Fruit fly (Drosophila melanogaster) whole organism, embryonic: ENCODE results near the gene CG13707.

Experiments
- Awh ChIP-seq: fragments of 200-800 bp; sonication (Bioruptor generic); IDR thresholded peaks from 2 replicates; pipeline ENCODE4, ENCODE4 v1.3.6; 2022; ENCODE audit warnings: missing biosample characterization, missing genetic modification characterization
- CG10959 ChIP-seq: fragments of 200-800 bp; sonication (Bioruptor generic); IDR thresholded peaks from 2 replicates; pipeline ENCODE4 v1.3.6; 2022; ENCODE audit warnings: missing biosample characterization, missing genetic modification characterization
- CG10979 ChIP-seq: fragments of 200-800 bp; sonication (Bioruptor generic); optimal IDR thresholded peaks from 2 replicates; lab custom pipeline; 2018; ENCODE audit warnings: missing biosample characterization, mild to moderate bottlenecking, missing genetic modification characterization, moderate library complexity
- CG11456 ChIP-seq: fragments of 200-800 bp; sonication (Bioruptor generic); IDR thresholded peaks from 3 replicates; pipeline ENCODE4 v1.3.6; 2022; ENCODE audit warnings: missing biosample characterization, missing genetic modification characterization
- CG12219 ChIP-seq: fragments of 200-800 bp; sonication (Bioruptor generic); optimal IDR thresholded peaks from 3 replicates; lab custom pipeline; 2018; ENCODE audit warnings: missing biosample characterization, mild to moderate bottlenecking, missing genetic modification characterization
- CG12659 ChIP-seq: fragments of 200-800 bp; sonication (Bioruptor generic); optimal IDR thresholded peaks from 3 replicates; lab custom pipeline; 2017; ENCODE audit warnings: mild to moderate bottlenecking, missing biosample characterization, missing genetic modification reagents, missing genetic modification characterization
- CG13894 ChIP-seq: fragments of 200-800 bp; sonication (Bioruptor generic); optimal IDR thresholded peaks from 3 replicates; lab custom pipeline; 2018; ENCODE audit warnings: missing biosample characterization, mild to moderate bottlenecking, missing genetic modification characterization, moderate library complexity
- CG15011 ChIP-seq: fragments of 200-800 bp; sonication (Bioruptor generic); optimal IDR thresholded peaks from 3 replicates; lab custom pipeline; 2018; ENCODE audit warnings: missing biosample characterization, mild to moderate bottlenecking, missing genetic modification characterization
- CG15073 ChIP-seq: fragments of 200-800 bp; sonication (Bioruptor generic); optimal IDR thresholded peaks from 2 replicates; lab custom pipeline; 2016; ENCODE audit warnings: missing biosample characterization, missing genetic modification characterization
- CG1602 ChIP-seq: fragments of 200-800 bp; sonication (Bioruptor generic); optimal IDR thresholded peaks from 3 replicates; lab custom pipeline; 2016; ENCODE audit warnings: missing biosample characterization, missing genetic modification characterization
- CG18262 ChIP-seq: fragments of 200-800 bp; optimal IDR thresholded peaks from 3 replicates; lab custom pipeline; 2019; ENCODE audit warnings: missing biosample characterization, mild to moderate bottlenecking, missing genetic modification characterization, moderate library complexity
- CG30431 ChIP-seq: fragments of 200-800 bp; sonication (Bioruptor generic); optimal IDR thresholded peaks from 2 replicates; lab custom pipeline; 2017; ENCODE audit warnings: missing biosample characterization, missing genetic modification characterization
- CG31441 ChIP-seq: fragments of 200-800 bp; sonication (Bioruptor generic); IDR thresholded peaks from 2 replicates; pipeline ENCODE4 v1.3.6; 2022; ENCODE audit warnings: missing biosample characterization, missing genetic modification characterization
- CG3407 ChIP-seq: fragments of 200-800 bp; sonication (Bioruptor generic); optimal IDR thresholded peaks from 2 replicates; lab custom pipeline; 2018; ENCODE audit warnings: missing biosample characterization, mild to moderate bottlenecking, missing genetic modification characterization
- CG34224 ChIP-seq: fragments of 200-800 bp; sonication (Bioruptor generic); IDR thresholded peaks from 3 replicates; pipeline ENCODE4 v1.3.6; 2022; ENCODE audit warnings: missing biosample characterization, missing genetic modification characterization; ENCODE audit not compliant: partially characterized antibody
- CG3838 ChIP-seq: fragments of 200-800 bp; sonication (Bioruptor generic); optimal IDR thresholded peaks from 3 replicates; lab custom pipeline; 2016; ENCODE audit warnings: missing biosample characterization, missing genetic modification characterization
- CG7745 ChIP-seq: fragments of 200-800 bp; sonication (Bioruptor generic); optimal IDR thresholded peaks from 2 replicates; lab custom pipeline; 2018; ENCODE audit warnings: missing biosample characterization, mild to moderate bottlenecking, missing genetic modification characterization, moderate library complexity
- CG8924 ChIP-seq: fragments of 200-800 bp; optimal IDR thresholded peaks from 3 replicates; lab custom pipeline; 2019; ENCODE audit warnings: missing biosample characterization, mild to moderate bottlenecking, missing genetic modification characterization, moderate library complexity
- CG9932 ChIP-seq: fragments of 200-800 bp; sonication (Bioruptor generic); IDR thresholded peaks from 2 replicates; pipeline ENCODE4 v1.3.6; 2022; ENCODE audit warnings: missing biosample characterization, missing genetic modification characterization
- CHES-1-like ChIP-seq: fragments of 200-800 bp; sonication (Bioruptor generic); optimal IDR thresholded peaks from 2 replicates; lab custom pipeline; 2016; ENCODE audit warnings: missing biosample characterization, missing genetic modification characterization
- Dbx ChIP-seq: fragments of 200-800 bp; sonication (Bioruptor generic); IDR thresholded peaks from 3 replicates; pipeline ENCODE4 v1.3.6; 2022; ENCODE audit warnings: missing biosample characterization, missing genetic modification characterization
- Dfd ChIP-seq, 2 experiments: fragments of >200 bp; optimal IDR thresholded peaks; 2 replicates each; lab custom pipeline; 2017; ENCODE audit warnings: missing biosample characterization in 2 of 2, missing genetic modification characterization in 2 of 2
- Dip2 ChIP-seq: fragments of 200-800 bp; sonication (Bioruptor generic); IDR thresholded peaks from 2 replicates; pipeline ENCODE4 v1.3.6; 2022; ENCODE audit warnings: missing biosample characterization, missing genetic modification characterization
- Dp ChIP-seq: fragments of 200-800 bp; sonication (Bioruptor generic); optimal IDR thresholded peaks from 2 replicates; lab custom pipeline; 2018; ENCODE audit warnings: missing biosample characterization, mild to moderate bottlenecking, missing genetic modification characterization, moderate library complexity
- Fer2 ChIP-seq: fragments of 200-800 bp; sonication (Bioruptor generic); optimal IDR thresholded peaks from 2 replicates; lab custom pipeline; 2018; ENCODE audit warnings: missing biosample characterization, mild to moderate bottlenecking, missing genetic modification characterization, moderate library complexity
- H15 ChIP-seq: fragments of 200-800 bp; sonication (Bioruptor generic); IDR thresholded peaks from 3 replicates; pipeline ENCODE4 v1.3.6; 2022; ENCODE audit warnings: missing biosample characterization, missing genetic modification characterization
- HHEX ChIP-seq: fragments of 200-800 bp; sonication (Bioruptor generic); optimal IDR thresholded peaks from 3 replicates; lab custom pipeline; 2017; ENCODE audit warnings: missing biosample characterization, mild to moderate bottlenecking, missing genetic modification characterization, missing genetic modification reagents
- Hr39 ChIP-seq: fragments of >200 bp; optimal IDR thresholded peaks from 2 replicates; lab custom pipeline; 2017
- Lpt ChIP-seq: fragments of >200 bp; optimal IDR thresholded peaks from 2 replicates; lab custom pipeline; 2018; ENCODE audit warnings: missing biosample characterization, missing genetic modification characterization
- NC2α ChIP-seq: fragments of 200-800 bp; sonication (Bioruptor generic); optimal IDR thresholded peaks from 2 replicates; lab custom pipeline; 2016; ENCODE audit warnings: missing biosample characterization, missing genetic modification characterization
- Oli ChIP-seq: fragments of 200-800 bp; sonication (Bioruptor generic); optimal IDR thresholded peaks from 2 replicates; lab custom pipeline; 2018; ENCODE audit warnings: missing biosample characterization, mild to moderate bottlenecking, missing genetic modification characterization, moderate library complexity
- PHDP ChIP-seq: fragments of 200-800 bp; sonication (Bioruptor generic); optimal IDR thresholded peaks from 3 replicates; lab custom pipeline; 2018; ENCODE audit warnings: missing biosample characterization, mild to moderate bottlenecking, missing genetic modification characterization, moderate library complexity
- Sox100B ChIP-seq: fragments of 200-800 bp; sonication (Bioruptor generic); optimal IDR thresholded peaks from 3 replicates; lab custom pipeline; 2018; ENCODE audit warnings: missing biosample characterization, mild to moderate bottlenecking, missing genetic modification characterization
- Sry-δ ChIP-seq: fragments of 200-800 bp; sonication (Bioruptor generic); optimal IDR thresholded peaks from 2 replicates; lab custom pipeline; 2016; ENCODE audit warnings: missing biosample characterization, missing genetic modification characterization
- bab2 ChIP-seq: fragments of 200-800 bp; sonication (Bioruptor generic); optimal IDR thresholded peaks from 2 replicates; lab custom pipeline; 2016; ENCODE audit warnings: missing biosample characterization, missing genetic modification characterization
- bcd ChIP-seq: fragments of 200-800 bp; sonication (Bioruptor generic); optimal IDR thresholded peaks from 2 replicates; lab custom pipeline; 2017; ENCODE audit warnings: missing biosample characterization, mild to moderate bottlenecking, missing genetic modification characterization
- cad ChIP-seq: fragments of >200 bp; optimal IDR thresholded peaks from 2 replicates; lab custom pipeline; 2017; ENCODE audit warnings: missing biosample characterization, missing genetic modification characterization
- cg ChIP-seq: fragments of 200-800 bp; sonication (Bioruptor generic); optimal IDR thresholded peaks from 3 replicates; lab custom pipeline; 2019; ENCODE audit warnings: missing biosample characterization, mild to moderate bottlenecking, missing genetic modification characterization, moderate library complexity
- corto ChIP-seq: fragments of 200-800 bp; sonication (Bioruptor generic); optimal IDR thresholded peaks from 2 replicates; lab custom pipeline; 2016; ENCODE audit warnings: missing biosample characterization, mild to moderate bottlenecking, missing genetic modification characterization, moderate library complexity
- fd64A ChIP-seq: fragments of 200-800 bp; sonication (Bioruptor generic); optimal IDR thresholded peaks from 3 replicates; lab custom pipeline; 2018; ENCODE audit warnings: missing biosample characterization, mild to moderate bottlenecking, missing genetic modification characterization
- gfzf ChIP-seq: fragments of 200-800 bp; sonication (Bioruptor generic); optimal IDR thresholded peaks from 2 replicates; lab custom pipeline; 2016; ENCODE audit warnings: missing biosample characterization, mild to moderate bottlenecking, missing genetic modification characterization, moderate library complexity
- kah ChIP-seq: fragments of 200-800 bp; sonication (Bioruptor generic); optimal IDR thresholded peaks from 2 replicates; lab custom pipeline; 2018; ENCODE audit warnings: missing biosample characterization, mild to moderate bottlenecking, missing genetic modification characterization
- pum ChIP-seq: fragments of 200-800 bp; sonication (Bioruptor generic); optimal IDR thresholded peaks from 2 replicates; lab custom pipeline; 2016; ENCODE audit warnings: missing biosample characterization, missing genetic modification characterization
- ro ChIP-seq: fragments of 200-800 bp; sonication (Bioruptor generic); IDR thresholded peaks from 2 replicates; pipeline ENCODE4 v1.3.6; 2022; ENCODE audit warnings: missing biosample characterization, missing genetic modification characterization
- schlank ChIP-seq: fragments of 200-800 bp; sonication (Bioruptor generic); optimal IDR thresholded peaks from 2 replicates; lab custom pipeline; 2018; ENCODE audit warnings: missing biosample characterization, mild to moderate bottlenecking, missing genetic modification characterization
- sisA ChIP-seq: fragments of 200-800 bp; sonication (Bioruptor generic); IDR thresholded peaks from 2 replicates; pipeline ENCODE4 v1.3.6; 2022; ENCODE audit warnings: missing biosample characterization, missing genetic modification characterization
- slou ChIP-seq: fragments of 200-800 bp; sonication (Bioruptor generic); optimal IDR thresholded peaks from 3 replicates; lab custom pipeline; 2016; ENCODE audit warnings: missing biosample characterization, missing genetic modification characterization
- ssp ChIP-seq: fragments of 200-800 bp; sonication (Bioruptor generic); IDR thresholded peaks from 2 replicates; pipeline ENCODE4 v1.3.6; 2022; ENCODE audit warnings: missing biosample characterization, missing genetic modification characterization
- stwl ChIP-seq: fragments of 200-800 bp; sonication (Bioruptor generic); optimal IDR thresholded peaks from 3 replicates; lab custom pipeline; 2018; ENCODE audit warnings: missing biosample characterization, mild to moderate bottlenecking, missing genetic modification characterization, moderate library complexity
- toy ChIP-seq: fragments of 200-800 bp; sonication (Bioruptor generic); IDR thresholded peaks from 2 replicates; pipeline ENCODE4 v1.3.6; 2022; ENCODE audit warnings: missing biosample characterization, missing genetic modification characterization

Gene CG13707

DNA sequence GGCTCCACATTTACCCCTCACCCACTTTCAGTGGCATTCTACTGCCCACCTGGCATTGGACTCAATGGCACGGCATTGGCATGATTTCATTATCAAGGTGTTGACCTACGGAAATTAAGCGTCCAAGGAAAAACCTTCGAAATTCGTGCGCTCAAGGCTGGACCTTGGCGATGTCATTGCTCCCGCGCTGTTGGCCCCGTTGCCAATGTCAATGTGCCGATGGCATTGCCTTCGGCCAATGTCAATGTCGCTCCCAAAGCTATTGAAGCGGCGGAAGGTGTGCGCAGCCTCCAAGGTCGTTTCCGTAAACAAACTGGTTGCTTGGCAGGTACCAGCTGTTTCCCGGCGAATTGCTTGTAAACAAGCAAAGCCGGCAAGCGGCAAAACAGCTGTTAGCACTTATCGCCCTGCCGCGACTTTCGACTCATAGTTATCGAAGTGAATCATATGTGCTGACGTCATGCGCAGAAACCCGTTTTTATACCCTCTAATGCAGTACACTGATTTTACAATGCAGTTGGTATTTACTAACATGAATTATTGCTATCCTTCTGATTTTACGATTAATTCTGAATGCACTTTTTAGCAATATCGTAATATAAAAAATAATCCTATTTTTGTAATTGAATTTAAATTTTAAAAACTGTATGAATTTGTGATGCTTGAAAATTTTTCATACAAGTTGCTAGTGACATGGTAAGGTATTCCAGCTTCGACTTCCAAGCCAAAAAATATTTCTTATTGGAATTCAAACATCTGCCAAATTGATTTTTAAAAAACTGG lies 15.4 kb downstream of the CG13707 start:
- TF ChIP-seq CG18262 (peak; percentile 97), pum (GFP tag; lab: Kevin White, UChicago) (peak; percentile 84), CHES-1-like (peak; percentile 93), bab2 (GFP tag; lab: Kevin White, UChicago) (peak; percentile 92), CG3407 (GFP tag; lab: Kevin White, UChicago) (peak; percentile 89), CG3838 (GFP tag; lab: Kevin White, UChicago) (peak; percentile 85), CG10979 (tag; lab: Kevin White, UChicago) (peak; percentile 96), HHEX (GFP tag; lab: Kevin White, UChicago) (peak; percentile 92), fd64A (peak; percentile 86), CG15073 (peak; percentile 74), CG11456 (GFP tag; lab: Robert Waterston, UW) (peak; percentile 98), Dip2 (GFP tag; lab: Robert Waterston, UW) (peak; percentile 59), Hr39 (lab: Kevin White, UChicago) (no peak), CG15011 (GFP tag; lab: Kevin White, UChicago) (peak; percentile 89), CG9932 (GFP tag; lab: Robert Waterston, UW) (peak; percentile 97), sisA (GFP tag; lab: Robert Waterston, UW) (peak; percentile 98), CG12659 (peak; percentile 97), CG7745 (tag; lab: Kevin White, UChicago) (peak; percentile 38), schlank (tag; lab: Kevin White, UChicago) (peak; percentile 83), Dbx (GFP tag; lab: Robert Waterston, UW) (peak; percentile 98), stwl (tag; lab: Kevin White, UChicago) (peak; percentile 68), CG10959 (GFP tag; lab: Robert Waterston, UW) (peak; percentile 96), bcd (GFP tag; lab: Kevin White, UChicago) (peak; percentile 94), Dfd (GFP tag; optimal IDR thresholded peaks at IDR 0.05; lab: Kevin White, UChicago) (no peak), cg (GFP tag; lab: Kevin White, UChicago) (no peak), NC2α (GFP tag; lab: Kevin White, UChicago) (peak; percentile 72), gfzf (GFP tag; lab: Kevin White, UChicago) (no peak), Sox100B (GFP tag; lab: Kevin White, UChicago) (no peak), ro (peak; percentile 94), ssp (GFP tag; lab: Robert Waterston, UW) (peak; percentile 91), CG30431 (GFP tag; lab: Kevin White, UChicago) (peak; percentile 87), Oli (tag; lab: Kevin White, UChicago) (peak; percentile 96), PHDP (tag; lab: Kevin White, UChicago) (peak; percentile 96), CG31441 (GFP tag; lab: Robert Waterston, UW) (peak; percentile 84), Lpt (GFP tag; lab: Kevin White, UChicago) (no peak), CG34224 (GFP tag; lab: Robert Waterston, UW) (peak; percentile 89), Fer2 (tag; lab: Kevin White, UChicago) (peak; percentile 71), CG12219 (GFP tag; lab: Kevin White, UChicago) (peak; percentile 95), slou (peak; percentile 90), cad (GFP tag; lab: Kevin White, UChicago) (no peak), corto (peak; percentile 89), CG8924 (peak; percentile 97), Dp (GFP tag; lab: Kevin White, UChicago) (peak; percentile 37), H15 (GFP tag; lab: Robert Waterston, UW) (peak; percentile 96), toy (peak; percentile 92), Sry-δ (GFP tag; lab: Kevin White, UChicago) (peak; percentile 53), CG1602 (GFP tag; lab: Kevin White, UChicago) (peak; percentile 96), kah (GFP tag; lab: Kevin White, UChicago) (peak; percentile 85), CG13894 (tag; lab: Kevin White, UChicago) (peak; percentile 86), Awh (GFP tag; lab: Robert Waterston, UW) (peak; percentile 97)
